Worm (Caenorhabditis elegans): Measurements from ENCODE around the gene xbx-6.

DNA sequence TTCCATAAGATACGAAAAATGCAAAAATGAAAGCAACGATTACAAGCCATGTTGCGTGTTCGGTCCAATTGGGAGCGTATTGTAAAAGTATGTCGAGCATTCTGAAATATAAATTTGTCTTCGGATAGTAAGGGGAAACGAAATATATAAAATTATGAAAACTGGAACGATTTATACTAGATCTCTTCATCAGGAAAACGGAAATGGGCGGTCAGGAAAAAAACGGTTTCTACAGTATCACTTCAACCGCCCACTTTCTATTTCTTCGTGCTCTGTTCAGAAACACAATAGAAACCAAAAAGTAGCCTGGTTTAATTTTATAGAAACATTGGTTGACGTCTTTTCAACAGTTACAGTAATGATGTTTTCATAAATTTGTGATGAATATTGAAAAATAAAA is 41.3 kb upstream of the xbx-6 start, which contains the start of gene pitr-4:
- TF ChIP-seq nhr-28 (tag; optimal IDR thresholded peaks at IDR 0.05) (no peak), nhr-76 (tag; optimal IDR thresholded peaks at IDR 0.05) (no peak), ztf-11 (tag; optimal IDR thresholded peaks at IDR 0.05) (no peak), nhr-12 (tag; optimal IDR thresholded peaks at IDR 0.05) (no peak), snpc-4 (tag; optimal IDR thresholded peaks at IDR 0.05) (no peak), ceh-83 (GFP tag; optimal IDR thresholded peaks at IDR 0.05) (no peak), blmp-1 (tag; optimal IDR thresholded peaks at IDR 0.05) (no peak), unc-39 (tag; optimal IDR thresholded peaks at IDR 0.05) (no peak), elt-1 (tag; optimal IDR thresholded peaks at IDR 0.05; ENCODE audit: borderline replicate concordance, insufficient read depth) (no peak), ceh-43 (GFP tag; optimal IDR thresholded peaks at IDR 0.05) (no peak)

Data from whole organism, mixed stage, embryonic.